Worm (Caenorhabditis elegans): ENCODE measurements around the gene gcy-29.

gcy-29 gene

DNA sequence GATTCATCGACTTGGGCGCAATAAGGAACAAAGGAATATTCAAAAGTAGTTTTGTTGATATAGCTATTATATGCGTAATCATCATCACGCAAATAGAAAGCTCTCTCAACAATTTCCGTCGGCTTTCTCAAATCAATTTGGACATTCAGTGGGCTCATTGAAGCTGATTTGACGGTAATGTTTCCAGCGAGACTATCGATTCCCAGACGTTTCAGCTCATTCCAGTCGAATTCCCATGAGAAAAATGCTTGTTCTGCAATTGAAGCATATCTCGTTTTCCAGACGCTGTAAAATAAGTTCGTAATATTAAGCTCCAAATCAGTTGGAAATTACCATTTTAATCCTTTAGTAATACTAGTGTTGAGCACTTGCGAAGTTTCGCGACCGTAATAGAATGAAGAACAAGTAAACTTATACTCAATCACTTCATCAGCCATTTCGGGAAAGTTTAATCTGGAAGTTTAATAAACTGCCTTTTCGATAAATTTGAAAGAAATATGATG is 25.5 kb downstream of the gcy-29 start, which contains the start of gene btb-20:
Gene btb-20, minus strand, starts transcription at position 453 of the 503 bp plus-strand sequence.
- TF ChIP-seq unc-62 (GFP tag; optimal IDR thresholded peaks at IDR 0.05), result no peak
- TF ChIP-seq snpc-4 (tag; optimal IDR thresholded peaks at IDR 0.05), result no peak
- TF ChIP-seq nhr-23 (tag; optimal IDR thresholded peaks at IDR 0.05), result no peak
- TF ChIP-seq nhr-12 (tag; optimal IDR thresholded peaks at IDR 0.05), result no peak

DNA sequence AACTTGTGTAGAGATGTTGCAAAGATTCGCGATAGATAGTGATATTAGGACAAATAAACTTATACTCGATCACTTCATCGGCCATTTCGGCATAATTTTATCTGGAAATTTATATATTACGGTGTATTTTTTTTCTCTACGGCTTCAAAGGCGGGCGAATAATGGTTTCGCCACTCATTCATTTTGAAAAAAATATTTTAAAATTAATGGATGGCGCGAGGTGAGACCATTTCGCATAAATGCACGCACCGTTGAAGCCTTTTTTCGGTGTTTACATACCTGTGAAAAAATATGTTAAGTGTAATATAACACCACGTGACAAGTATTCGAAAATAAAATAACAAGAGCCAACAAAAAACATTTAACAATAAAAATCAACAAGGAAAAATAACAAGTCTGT is 26.6 kb downstream of the gcy-29 start, which contains the start of gene btb-19:
Gene btb-19, minus strand, starts transcription at position 101 of the 400 bp plus-strand sequence.
- TF ChIP-seq ceh-16 (tag; optimal IDR thresholded peaks at IDR 0.05), result no peak
- no peak for TF ChIP-seq fkh-10 (GFP tag; optimal IDR thresholded peaks at IDR 0.05)
- no peak for TF ChIP-seq unc-62 (GFP tag; optimal IDR thresholded peaks at IDR 0.05)
- no peak for TF ChIP-seq R02D3.7 (tag; optimal IDR thresholded peaks at IDR 0.05)
- no peak for TF ChIP-seq eor-1 (tag; optimal IDR thresholded peaks at IDR 0.05)
- no peak for TF ChIP-seq egl-5 (tag; optimal IDR thresholded peaks at IDR 0.05)
- no peak for TF ChIP-seq elt-2 (tag; optimal IDR thresholded peaks at IDR 0.05)
- TF ChIP-seq aly-2 (tag; optimal IDR thresholded peaks at IDR 0.05), result no peak
- TF ChIP-seq egl-27 (tag; optimal IDR thresholded peaks at IDR 0.05), result no peak
- no peak for TF ChIP-seq skn-1 (tag; optimal IDR thresholded peaks at IDR 0.05)
- TF ChIP-seq unc-39 (tag; optimal IDR thresholded peaks at IDR 0.05), result no peak

DNA sequence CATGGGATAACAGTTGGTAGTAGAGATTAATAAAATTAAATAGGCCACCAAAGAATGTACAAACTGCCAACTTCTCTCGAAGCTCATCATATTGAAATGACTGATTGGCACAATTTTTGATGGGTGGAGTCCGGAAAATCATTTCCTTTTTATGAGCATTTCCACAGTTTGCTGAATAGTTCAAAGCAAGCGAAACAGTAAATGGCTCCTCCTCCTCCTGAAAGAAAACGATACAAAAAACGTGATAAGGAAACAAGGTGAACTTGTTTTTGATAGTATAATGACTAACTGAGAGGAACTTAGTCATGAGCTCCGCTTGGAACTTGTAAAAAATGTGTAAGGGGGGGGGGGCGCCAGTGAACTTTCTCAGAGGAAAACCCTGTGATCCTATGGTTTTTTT is 33.6 kb downstream of the gcy-29 start, which contains the start of gene K10H10.9:
Gene K10H10.9, minus strand, starts transcription at position 101 of the 400 bp plus-strand sequence.
- TF ChIP-seq unc-62 (GFP tag; optimal IDR thresholded peaks at IDR 0.05) (no peak), sea-2 (GFP tag; optimal IDR thresholded peaks at IDR 0.05) (no peak), fkh-10 (GFP tag; optimal IDR thresholded peaks at IDR 0.05) (no peak), egl-5 (tag; optimal IDR thresholded peaks at IDR 0.05) (no peak), elt-2 (tag; optimal IDR thresholded peaks at IDR 0.05) (no peak), ama-1 (optimal IDR thresholded peaks at IDR 0.05) (no peak), lin-15B (tag; optimal IDR thresholded peaks at IDR 0.05) (no peak), eor-1 (tag; optimal IDR thresholded peaks at IDR 0.05) (no peak), ZK546.5 (tag; optimal IDR thresholded peaks at IDR 0.05) (no peak), mdl-1 (tag; optimal IDR thresholded peaks at IDR 0.05) (no peak), pha-4 (tag; optimal IDR thresholded peaks at IDR 0.05) (no peak), nhr-77 (tag; optimal IDR thresholded peaks at IDR 0.05) (no peak), nhr-67 (tag; optimal IDR thresholded peaks at IDR 0.05) (no peak), skn-1 (tag; optimal IDR thresholded peaks at IDR 0.05) (no peak), nhr-12 (tag; optimal IDR thresholded peaks at IDR 0.05) (no peak), fkh-2 (tag; optimal IDR thresholded peaks at IDR 0.05) (no peak), nhr-23 (tag; optimal IDR thresholded peaks at IDR 0.05) (no peak)

DNA sequence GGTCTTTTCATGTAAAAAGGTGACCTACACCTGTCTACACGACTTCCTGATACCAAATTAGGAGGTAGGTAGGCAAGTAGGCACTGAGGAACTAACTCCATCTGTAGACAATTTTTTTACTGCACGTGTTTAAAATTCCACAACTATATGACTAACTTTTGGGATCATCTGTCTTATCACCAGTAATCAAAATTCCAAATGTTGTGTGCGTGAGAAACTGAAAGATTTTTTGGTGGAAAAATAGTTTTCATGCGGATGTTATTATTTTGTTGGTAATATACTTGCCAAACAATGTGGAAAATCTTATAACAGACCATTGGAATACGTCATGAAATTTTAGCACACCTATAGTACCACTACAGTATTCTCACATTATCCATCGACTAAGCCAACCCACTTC is 37.4 kb downstream of the gcy-29 start, which contains the start of gene K10H10.13:
Gene K10H10.13, minus strand, starts transcription at position 101 of the 400 bp plus-strand sequence.
- no peak for TF ChIP-seq nhr-23 (tag; optimal IDR thresholded peaks at IDR 0.05)
- no peak for TF ChIP-seq R02D3.7 (tag; optimal IDR thresholded peaks at IDR 0.05)

DNA sequence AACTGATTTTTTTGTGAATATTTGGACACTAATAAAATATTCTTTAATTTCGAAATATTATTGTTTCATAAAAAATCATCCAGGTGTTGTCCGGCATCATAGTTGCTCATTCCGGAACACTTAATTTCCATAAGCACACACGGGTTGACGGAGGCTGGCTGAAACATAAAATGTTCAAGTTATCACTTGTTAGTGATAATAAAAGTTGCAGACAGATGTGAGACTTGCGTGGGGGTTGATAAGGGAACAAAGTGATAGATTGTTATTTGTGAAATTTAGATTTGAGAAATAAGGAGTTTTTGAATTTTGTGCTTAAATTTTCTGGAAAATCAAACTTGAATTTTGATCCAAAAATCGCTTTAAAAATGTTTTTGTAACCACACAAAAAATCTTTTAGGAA is 38.4 kb downstream of the gcy-29 start:
- TF ChIP-seq ceh-16 (tag; optimal IDR thresholded peaks at IDR 0.05) (no peak), elt-2 (tag; optimal IDR thresholded peaks at IDR 0.05) (peak; percentile 54)

DNA sequence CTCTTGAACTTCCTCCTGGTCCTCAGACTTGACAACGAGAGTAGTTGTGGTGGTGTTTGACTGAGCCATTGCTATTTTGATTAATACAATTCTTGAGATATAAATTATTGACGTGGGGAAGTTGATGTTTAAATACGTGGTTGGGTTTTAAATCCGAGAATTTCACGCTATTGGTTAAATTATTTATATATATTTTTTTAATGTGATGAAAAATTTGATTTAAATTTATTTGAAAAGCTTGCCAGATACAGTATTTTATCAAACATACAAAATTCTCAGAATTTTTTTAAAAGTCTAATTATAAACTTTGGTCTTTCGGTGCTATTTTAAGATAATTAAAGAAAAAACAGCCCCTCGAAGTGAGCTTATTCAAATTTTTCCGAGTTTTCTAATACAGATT is 41.0 kb downstream of the gcy-29 start, which contains the start of the genes K10H10.7 and K10H10.10:
Gene K10H10.7, minus strand, starts transcription at position 101 of the 400 bp plus-strand sequence.
Gene K10H10.10, plus strand, starts transcription at position 204 of the 400 bp plus-strand sequence.
- TF ChIP-seq aly-2 (tag; optimal IDR thresholded peaks at IDR 0.05) (no peak), egl-5 (tag; optimal IDR thresholded peaks at IDR 0.05) (no peak), nhr-23 (tag; optimal IDR thresholded peaks at IDR 0.05) (no peak), mml-1 (tag; optimal IDR thresholded peaks at IDR 0.05) (no peak), jun-1 (tag; optimal IDR thresholded peaks at IDR 0.05) (no peak), ztf-11 (tag; optimal IDR thresholded peaks at IDR 0.05) (no peak), fkh-2 (tag; optimal IDR thresholded peaks at IDR 0.05) (no peak), snpc-4 (tag; optimal IDR thresholded peaks at IDR 0.05) (no peak)

DNA sequence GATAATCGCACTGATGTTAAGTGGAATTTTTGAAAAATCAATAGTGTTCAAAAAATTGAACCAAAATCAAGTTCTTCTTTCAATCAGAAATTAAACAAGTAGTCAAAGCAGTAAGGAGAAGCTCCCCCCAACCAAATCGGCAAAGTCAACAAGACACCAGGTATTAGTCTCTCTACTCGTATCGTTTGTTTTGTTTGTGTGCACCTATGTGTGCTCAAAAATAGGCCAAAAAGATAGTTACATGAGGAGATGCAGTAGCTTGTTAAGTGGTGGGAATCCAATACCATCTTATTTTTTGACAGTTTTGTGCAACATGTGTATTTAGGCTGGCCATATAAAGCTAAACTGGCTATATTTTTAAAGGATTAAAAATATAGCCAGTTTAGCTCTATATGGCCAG is 42.3 kb downstream of the gcy-29 start, which contains the start of gene K10H10.12:
Gene K10H10.12, minus strand, starts transcription at position 101 of the 400 bp plus-strand sequence.
- TF ChIP-seq pha-4 (tag; optimal IDR thresholded peaks at IDR 0.05) (peak; percentile 41), tbx-2 (tag; optimal IDR thresholded peaks at IDR 0.05) (no peak)

Measured in whole organism, L3 larva.